Worm (Caenorhabditis elegans) whole organism, L4 larva: Measurements from ENCODE around the gene F59C12.4.

Source experiments
- F37D6.2 ChIP-seq: sonication (generic microtip); optimal IDR thresholded peaks from 2 replicates; lab custom pipeline; 2016; ENCODE audit warnings: mild to moderate bottlenecking, missing genetic modification characterization, missing compliant biosample characterization
- F44E2.7 ChIP-seq: fragments of 200-800 bp; sonication (Bioruptor generic); IDR thresholded peaks from 2 replicates; pipeline ENCODE4 v2.1.2; 2022; ENCODE audit warnings: missing genetic modification characterization, missing compliant biosample characterization
- T26A8.4 ChIP-seq: fragments of 200-800 bp; sonication (Bioruptor generic); IDR thresholded peaks from 2 replicates; pipeline ENCODE4 v1.3.6; 2022; ENCODE audit warnings: missing genetic modification characterization, missing compliant biosample characterization
- Y105C5A.15 ChIP-seq: fragments of 200-800 bp; sonication (Bioruptor generic); IDR thresholded peaks from 2 replicates; pipeline ENCODE4 v1.3.6; 2022; ENCODE audit warnings: missing genetic modification characterization, missing compliant biosample characterization
- Y48G9A.11 ChIP-seq: fragments of 200-800 bp; sonication (Bioruptor generic); IDR thresholded peaks from 2 replicates; pipeline ENCODE4 v1.3.6; 2022; ENCODE audit warnings: missing genetic modification reagents, missing genetic modification characterization, missing compliant biosample characterization
- ZK337.2 ChIP-seq: fragments of 200-800 bp; sonication (Bioruptor generic); IDR thresholded peaks from 2 replicates; pipeline ENCODE4 v1.3.6; 2022; ENCODE audit warnings: missing genetic modification reagents, missing genetic modification characterization, missing compliant biosample characterization
- ZK546.5 ChIP-seq, 2 experiments: sonication (generic microtip); optimal IDR thresholded peaks; 2 replicates each; lab custom pipeline; 2017; ENCODE audit warnings: missing biosample characterization in 2 of 2, missing genetic modification characterization in 2 of 2
- aha-1 ChIP-seq: fragments of 150-350 bp; peaks from one replicate; lab custom pipeline; 2014; ENCODE audit warnings: missing biosample characterization, missing genetic modification characterization
- ama-1 ChIP-seq: fragments of 150-350 bp; optimal IDR thresholded peaks from 2 replicates; lab custom pipeline; 2014; ENCODE audit warnings: inconsistent platforms, mixed read lengths
- arid-1 ChIP-seq: fragments of 200-800 bp; sonication (Bioruptor generic); conservative IDR thresholded peaks from 2 replicates; pipeline ENCODE4 v1.3.6; 2022; ENCODE audit warnings: missing genetic modification reagents, missing genetic modification characterization, missing compliant biosample characterization
- attf-4 ChIP-seq: sonication (generic microtip); optimal IDR thresholded peaks from 3 replicates; lab custom pipeline; 2017; ENCODE audit warnings: missing biosample characterization, missing genetic modification characterization
- ceh-32 ChIP-seq: sonication (generic microtip); optimal IDR thresholded peaks from 2 replicates; lab custom pipeline; 2016; ENCODE audit warnings: mild to moderate bottlenecking, missing genetic modification characterization, missing compliant biosample characterization; ENCODE audit not compliant: poor library complexity
- ceh-82 ChIP-seq: sonication (generic microtip); optimal IDR thresholded peaks from 2 replicates; lab custom pipeline; 2017; ENCODE audit warnings: missing biosample characterization, missing genetic modification characterization
- ces-1 ChIP-seq: fragments of 150-350 bp; sonication (generic microtip); optimal IDR thresholded peaks from 4 replicates; lab custom pipeline; 2014; ENCODE audit warnings: missing biosample characterization, missing genetic modification reagents, missing genetic modification characterization
- dpl-1 ChIP-seq: fragments of 150-350 bp; optimal IDR thresholded peaks from 2 replicates; lab custom pipeline; 2014; ENCODE audit warnings: missing biosample characterization, missing genetic modification reagents, missing genetic modification characterization
- duxl-1 ChIP-seq: sonication (generic microtip); optimal IDR thresholded peaks from 2 replicates; lab custom pipeline; 2016; ENCODE audit warnings: mild to moderate bottlenecking, missing genetic modification characterization, moderate library complexity, missing compliant biosample characterization; ENCODE audit not compliant: poor library complexity
- fkh-10 ChIP-seq: fragments of 150-350 bp; optimal IDR thresholded peaks from 2 replicates; lab custom pipeline; 2014; ENCODE audit warnings: missing biosample characterization, missing genetic modification reagents, missing genetic modification characterization
- fos-1 ChIP-seq: fragments of 150-350 bp; optimal IDR thresholded peaks from 2 replicates; lab custom pipeline; 2014; ENCODE audit warnings: missing biosample characterization, missing genetic modification characterization
- hif-1 ChIP-seq, 2 experiments: sonication (generic microtip); optimal IDR thresholded peaks; 2 replicates each; lab custom pipeline; 2016 to 2017; ENCODE audit warnings: missing compliant biosample characterization in 2 of 2, missing genetic modification characterization in 2 of 2, missing genetic modification reagents in 2 of 2, missing genotype in 2 of 2, mild to moderate bottlenecking in 1 of 2
- hlh-11 ChIP-seq: fragments of 200-800 bp; sonication (Bioruptor generic); optimal IDR thresholded peaks from 2 replicates; lab custom pipeline; 2018; ENCODE audit warnings: mild to moderate bottlenecking, missing genetic modification characterization, missing compliant biosample characterization
- hmg-1.1 ChIP-seq: fragments of 200-800 bp; sonication (Bioruptor generic); IDR thresholded peaks from 2 replicates; pipeline ENCODE4 v1.3.6; 2022; ENCODE audit warnings: missing genetic modification reagents, missing genetic modification characterization, missing compliant biosample characterization
- jun-1 ChIP-seq: fragments of 150-350 bp; optimal IDR thresholded peaks from 2 replicates; lab custom pipeline; 2014; ENCODE audit warnings: missing biosample characterization, missing genetic modification reagents, missing genetic modification characterization
- lsy-2 ChIP-seq, 2 experiments: fragments of 150-350 bp in 1 of 2; sonication (generic microtip) in 1 of 2; optimal IDR thresholded peaks; 2 replicates each; lab custom pipeline; 2014 to 2017; ENCODE audit warnings: missing biosample characterization in 2 of 2, missing genetic modification characterization in 2 of 2
- mxl-2 ChIP-seq: fragments of 200-800 bp; sonication (Bioruptor generic); conservative IDR thresholded peaks from 2 replicates; pipeline ENCODE4 v1.3.6; 2022; ENCODE audit warnings: missing genetic modification reagents, missing genetic modification characterization, missing compliant biosample characterization
- mxl-3 ChIP-seq: fragments of 200-800 bp; sonication (Bioruptor generic); optimal IDR thresholded peaks from 2 replicates; lab custom pipeline; 2018; ENCODE audit warnings: mild to moderate bottlenecking, missing genetic modification characterization, missing compliant biosample characterization
- nhr-102 ChIP-seq: sonication (generic microtip); optimal IDR thresholded peaks from 2 replicates; lab custom pipeline; 2016; ENCODE audit warnings: mild to moderate bottlenecking, missing genetic modification characterization, moderate library complexity, missing compliant biosample characterization
- nhr-111 ChIP-seq: fragments of 200-800 bp; sonication (Bioruptor generic); optimal IDR thresholded peaks from 2 replicates; lab custom pipeline; 2018; ENCODE audit warnings: mild to moderate bottlenecking, missing genetic modification characterization, missing compliant biosample characterization
- nhr-25 ChIP-seq: sonication (generic microtip); optimal IDR thresholded peaks from 2 replicates; lab custom pipeline; 2017; ENCODE audit warnings: missing genetic modification characterization, mild to moderate bottlenecking, missing compliant biosample characterization, antibody characterized with exemption, moderate library complexity, borderline replicate concordance; ENCODE audit not compliant: insufficient read depth
- nhr-42 ChIP-seq: fragments of 200-800 bp; sonication (Bioruptor generic); IDR thresholded peaks from 2 replicates; pipeline ENCODE4 v1.3.6; 2022; ENCODE audit warnings: missing genetic modification characterization, missing compliant biosample characterization
- pha-4 ChIP-seq, 2 experiments: fragments of 150-350 bp in 1 of 2; fragments of 200-800 bp in 1 of 2; sonication (Bioruptor generic) in 1 of 2; IDR thresholded peaks in 1 of 2; optimal IDR thresholded peaks in 1 of 2; 2 replicates each; pipeline versions ENCODE4 v1.3.6 to Lab custom; 2014 to 2022; ENCODE audit warnings: missing genetic modification characterization in 2 of 2, missing genetic modification reagents in 2 of 2, missing biosample characterization in 1 of 2, missing compliant biosample characterization in 1 of 2
- php-3 ChIP-seq: fragments of 200-800 bp; sonication (Bioruptor generic); IDR thresholded peaks from 2 replicates; pipeline ENCODE4 v1.3.6; 2022; ENCODE audit warnings: missing genetic modification reagents, missing genetic modification characterization, missing compliant biosample characterization
- saeg-2 ChIP-seq: fragments of 200-800 bp; sonication (Bioruptor generic); IDR thresholded peaks from 2 replicates; pipeline ENCODE4 v1.3.6; 2022; ENCODE audit warnings: missing genetic modification reagents, missing genetic modification characterization, missing compliant biosample characterization
- set-16 ChIP-seq: fragments of 200-800 bp; sonication (Bioruptor generic); IDR thresholded peaks from 2 replicates; pipeline ENCODE4 v1.3.6; 2022; ENCODE audit warnings: missing genetic modification reagents, missing genetic modification characterization, missing compliant biosample characterization
- zfp-2 ChIP-seq: sonication (generic microtip); optimal IDR thresholded peaks from 2 replicates; lab custom pipeline; 2016; ENCODE audit warnings: mild to moderate bottlenecking, missing genetic modification characterization, missing compliant biosample characterization
- zfp-3 ChIP-seq: fragments of 200-800 bp; sonication (Bioruptor generic); conservative IDR thresholded peaks from 2 replicates; pipeline ENCODE4 v1.3.6; 2022; ENCODE audit warnings: missing genetic modification reagents, missing genetic modification characterization, missing compliant biosample characterization
- ztf-11 ChIP-seq: fragments of 150-350 bp; optimal IDR thresholded peaks from 2 replicates; lab custom pipeline; 2014; ENCODE audit warnings: missing biosample characterization, missing genetic modification characterization

Gene F59C12.4

ce11 chrX:16633052-16633451, 30.6 kb upstream of the F59C12.4 start, which contains the start of gene C06G1.1:
C06G1.1 (plus strand) TSS chrX:16633352.
- TF ChIP-seq php-3 (GFP tag; lab: Robert Waterston, UW): no peak
- TF ChIP-seq aha-1 (tag; lab: Kevin White, UChicago): peak; percentile 36

- TF ChIP-seq dpl-1 (GFP tag; lab: Kevin White, UChicago): no peak
- no peak for TF ChIP-seq fkh-10 (GFP tag; lab: Kevin White, UChicago)
- no peak for TF ChIP-seq hmg-1.1 (GFP tag; lab: Robert Waterston, UW)
Observed at ce11 chrX:16631847-16632246, 29.4 kb upstream of the F59C12.4 start.

- TF ChIP-seq T26A8.4 (GFP tag; lab: Robert Waterston, UW): no peak
- TF ChIP-seq F44E2.7 (GFP tag; lab: Robert Waterston, UW): no peak
- TF ChIP-seq lsy-2 (tag; optimal IDR thresholded peaks at IDR 0.05; lab: Kevin White, UChicago): no peak
- TF ChIP-seq zfp-3 (GFP tag; lab: Robert Waterston, UW): no peak
- no peak for TF ChIP-seq jun-1 (tag; lab: Kevin White, UChicago)
- no peak for TF ChIP-seq zfp-2 (tag; lab: Kevin White, UChicago)
- TF ChIP-seq ceh-82 (tag; lab: Kevin White, UChicago): no peak
- no peak for TF ChIP-seq ZK337.2
- TF ChIP-seq nhr-111 (GFP tag; lab: Kevin White, UChicago): no peak
- TF ChIP-seq arid-1 (GFP tag; lab: Robert Waterston, UW): no peak
- TF ChIP-seq nhr-25 (tag; lab: Kevin White, UChicago): no peak
- no peak for TF ChIP-seq saeg-2
Observed at ce11 chrX:16629773-16630172, 27.4 kb upstream of the F59C12.4 start.

- peak; percentile 60 for TF ChIP-seq set-16 (GFP tag; lab: Robert Waterston, UW)
- TF ChIP-seq nhr-42 (GFP tag; lab: Robert Waterston, UW): no peak
- TF ChIP-seq aha-1 (tag; lab: Kevin White, UChicago): peak; percentile 58
- no peak for TF ChIP-seq nhr-102
Observed at ce11 chrX:16629168-16629567, 26.7 kb upstream of the F59C12.4 start.

- TF ChIP-seq ZK546.5 (tag; optimal IDR thresholded peaks at IDR 0.05; lab: Kevin White, UChicago): no peak
- peak; percentile 26 for TF ChIP-seq hlh-11 (tag; lab: Kevin White, UChicago)
- no peak for TF ChIP-seq ces-1 (GFP tag; lab: Kevin White, UChicago)
- peak; percentile 50 for TF ChIP-seq mxl-3 (GFP tag; lab: Kevin White, UChicago)
- TF ChIP-seq mxl-2 (GFP tag; lab: Robert Waterston, UW): no peak
- TF ChIP-seq F37D6.2 (tag; lab: Kevin White, UChicago): no peak
- no peak for TF ChIP-seq hif-1 (tag; optimal IDR thresholded peaks at IDR 0.05; lab: Kevin White, UChicago)
- no peak for TF ChIP-seq ztf-11 (tag; lab: Kevin White, UChicago)
- no peak for TF ChIP-seq fos-1 (tag; lab: Kevin White, UChicago)
- TF ChIP-seq T26A8.4 (GFP tag; lab: Robert Waterston, UW): no peak
- TF ChIP-seq duxl-1 (tag; lab: Kevin White, UChicago): no peak
- TF ChIP-seq attf-4: no peak
- TF ChIP-seq set-16 (GFP tag; lab: Robert Waterston, UW): peak; percentile 62
- TF ChIP-seq Y48G9A.11: no peak
- TF ChIP-seq Y105C5A.15 (GFP tag; lab: Robert Waterston, UW): no peak
- TF ChIP-seq ama-1: no peak
- TF ChIP-seq pha-4 (GFP tag; IDR thresholded peaks at IDR 0.05; lab: Robert Waterston, UW): no peak
- TF ChIP-seq pha-4 (tag; optimal IDR thresholded peaks at IDR 0.05; lab: Kevin White, UChicago): no peak
- TF ChIP-seq ceh-32: no peak
- TF ChIP-seq, all 104 proteins: peak for 3
Observed at ce11 chrX:16626817-16627216, 24.4 kb upstream of the F59C12.4 start.
